Fruit fly (Drosophila melanogaster) whole organism, embryonic: ENCODE data around the gene Hmbs.

Source experiments
- Abd-B ChIP-seq: fragments of 200-800 bp; sonication (Bioruptor generic); optimal IDR thresholded peaks from 2 replicates; lab custom pipeline; 2018; ENCODE audit warnings: missing biosample characterization, mild to moderate bottlenecking, missing genetic modification characterization, moderate library complexity
- CG10321 ChIP-seq: fragments of 200-800 bp; sonication (Bioruptor generic); IDR thresholded peaks from 2 replicates; pipeline ENCODE4 v1.3.6; 2022; ENCODE audit warnings: missing biosample characterization, missing genetic modification characterization
- CG10959 ChIP-seq: fragments of 200-800 bp; sonication (Bioruptor generic); IDR thresholded peaks from 2 replicates; pipeline ENCODE4 v1.3.6; 2022; ENCODE audit warnings: missing biosample characterization, missing genetic modification characterization
- CG11247 ChIP-seq: fragments of 200-800 bp; sonication (Bioruptor generic); IDR thresholded peaks from 2 replicates; pipeline ENCODE4 v1.3.6; 2022; ENCODE audit warnings: missing biosample characterization, missing genetic modification characterization
- CG11560 ChIP-seq: fragments of 200-800 bp; sonication (Bioruptor generic); IDR thresholded peaks from 3 replicates; pipeline ENCODE4 v1.3.6; 2022; ENCODE audit warnings: missing biosample characterization, missing genetic modification characterization
- CG12236 ChIP-seq: fragments of 200-800 bp; sonication (Bioruptor generic); optimal IDR thresholded peaks from 2 replicates; lab custom pipeline; 2016; ENCODE audit warnings: missing biosample characterization, missing genetic modification characterization
- CG13894 ChIP-seq: fragments of 200-800 bp; sonication (Bioruptor generic); optimal IDR thresholded peaks from 3 replicates; lab custom pipeline; 2018; ENCODE audit warnings: missing biosample characterization, mild to moderate bottlenecking, missing genetic modification characterization, moderate library complexity
- CG17359 ChIP-seq: fragments of 200-800 bp; sonication (Bioruptor generic); optimal IDR thresholded peaks from 3 replicates; lab custom pipeline; 2018; ENCODE audit warnings: missing biosample characterization, mild to moderate bottlenecking, missing genetic modification characterization, moderate library complexity
- CG17385 ChIP-seq: fragments of 200-800 bp; sonication (Bioruptor generic); optimal IDR thresholded peaks from 3 replicates; lab custom pipeline; 2018; ENCODE audit warnings: missing biosample characterization, mild to moderate bottlenecking, missing genetic modification characterization
- CG17829 ChIP-seq: fragments of 200-800 bp; optimal IDR thresholded peaks from 2 replicates; lab custom pipeline; 2019; ENCODE audit warnings: missing biosample characterization, mild to moderate bottlenecking, missing genetic modification characterization, moderate library complexity
- CG2712 ChIP-seq: fragments of 200-800 bp; optimal IDR thresholded peaks from 3 replicates; lab custom pipeline; 2019; ENCODE audit warnings: missing biosample characterization, mild to moderate bottlenecking, missing genetic modification characterization, moderate library complexity
- CG33557 ChIP-seq: fragments of 200-800 bp; sonication (Bioruptor generic); optimal IDR thresholded peaks from 2 replicates; lab custom pipeline; 2019; ENCODE audit warnings: missing biosample characterization, mild to moderate bottlenecking, missing genetic modification characterization, moderate library complexity
- CG4424 ChIP-seq: fragments of 200-800 bp; sonication (Bioruptor generic); optimal IDR thresholded peaks from 3 replicates; lab custom pipeline; 2016; ENCODE audit warnings: missing biosample characterization, missing genetic modification characterization
- CG4617 ChIP-seq: fragments of 200-800 bp; sonication (Bioruptor generic); optimal IDR thresholded peaks from 3 replicates; lab custom pipeline; 2016; ENCODE audit warnings: missing biosample characterization, missing genetic modification characterization, borderline replicate concordance
- CG4854 ChIP-seq: fragments of 200-800 bp; sonication (Bioruptor generic); optimal IDR thresholded peaks from 2 replicates; lab custom pipeline; 2016; ENCODE audit warnings: missing biosample characterization, missing genetic modification characterization, inconsistent platforms
- CG6254 ChIP-seq: fragments of 200-800 bp; sonication (Bioruptor generic); optimal IDR thresholded peaks from 3 replicates; lab custom pipeline; 2017; ENCODE audit warnings: mild to moderate bottlenecking, missing biosample characterization, missing genetic modification reagents, missing genetic modification characterization
- CG6765 ChIP-seq: fragments of 200-800 bp; sonication (Bioruptor generic); optimal IDR thresholded peaks from 3 replicates; lab custom pipeline; 2017; ENCODE audit warnings: missing biosample characterization, mild to moderate bottlenecking, missing genetic modification characterization
- CG7556 ChIP-seq: fragments of 200-800 bp; sonication (Bioruptor generic); optimal IDR thresholded peaks from 2 replicates; lab custom pipeline; 2017; ENCODE audit warnings: missing biosample characterization, mild to moderate bottlenecking, missing genetic modification characterization
- CG8924 ChIP-seq: fragments of 200-800 bp; optimal IDR thresholded peaks from 3 replicates; lab custom pipeline; 2019; ENCODE audit warnings: missing biosample characterization, mild to moderate bottlenecking, missing genetic modification characterization, moderate library complexity
- CG9817 ChIP-seq: fragments of 200-800 bp; sonication (Bioruptor generic); optimal IDR thresholded peaks from 2 replicates; lab custom pipeline; 2018; ENCODE audit warnings: missing biosample characterization, mild to moderate bottlenecking, missing genetic modification characterization, moderate library complexity
- Camta ChIP-seq: fragments of 200-800 bp; sonication (Bioruptor generic); optimal IDR thresholded peaks from 2 replicates; lab custom pipeline; 2016; ENCODE audit warnings: missing biosample characterization, missing genetic modification characterization
- CrebB ChIP-seq: fragments of 200-800 bp; sonication (Bioruptor generic); optimal IDR thresholded peaks from 3 replicates; lab custom pipeline; 2018; ENCODE audit warnings: missing biosample characterization, mild to moderate bottlenecking, missing genetic modification characterization
- Dll ChIP-seq: fragments of 200-800 bp; sonication (Bioruptor generic); IDR thresholded peaks from 4 replicates; pipeline ENCODE4 v1.3.6; 2022; ENCODE audit warnings: missing biosample characterization, missing genetic modification characterization; ENCODE audit not compliant: partially characterized antibody
- Dref ChIP-seq: fragments of 200-800 bp; sonication (Bioruptor generic); IDR thresholded peaks from 2 replicates; pipeline ENCODE4 v1.3.6; 2022; ENCODE audit warnings: missing biosample characterization, missing genetic modification characterization
- E2f2 ChIP-seq: fragments of 200-800 bp; sonication (Bioruptor generic); IDR thresholded peaks from 2 replicates; pipeline ENCODE4 v1.3.6; 2022; ENCODE audit warnings: missing biosample characterization, missing genetic modification characterization
- Fer3 ChIP-seq: fragments of 200-800 bp; sonication (Bioruptor generic); optimal IDR thresholded peaks from 2 replicates; lab custom pipeline; 2018; ENCODE audit warnings: missing biosample characterization, mild to moderate bottlenecking, missing genetic modification characterization, moderate library complexity
- HLH54F ChIP-seq: fragments of 200-800 bp; sonication (Bioruptor generic); optimal IDR thresholded peaks from 3 replicates; lab custom pipeline; 2016; ENCODE audit warnings: missing biosample characterization, missing genetic modification characterization
- Hsf ChIP-seq: fragments of 200-800 bp; sonication (Bioruptor generic); optimal IDR thresholded peaks from 3 replicates; lab custom pipeline; 2016; ENCODE audit warnings: missing biosample characterization, missing genetic modification characterization
- MESR4 ChIP-seq: fragments of 200-800 bp; sonication (Bioruptor generic); optimal IDR thresholded peaks from 2 replicates; lab custom pipeline; 2018; ENCODE audit warnings: missing biosample characterization, mild to moderate bottlenecking, missing genetic modification characterization, moderate library complexity
- ash1 ChIP-seq: fragments of 200-800 bp; sonication (Bioruptor generic); optimal IDR thresholded peaks from 2 replicates; lab custom pipeline; 2018; ENCODE audit warnings: missing biosample characterization, mild to moderate bottlenecking, missing genetic modification characterization
- bbx ChIP-seq: fragments of 200-800 bp; sonication (Bioruptor generic); IDR thresholded peaks from 2 replicates; pipeline ENCODE4 v1.3.6; 2022; ENCODE audit warnings: missing biosample characterization, missing genetic modification characterization; ENCODE audit not compliant: partially characterized antibody
- bsh ChIP-seq, 2 experiments: fragments of 200-800 bp; sonication (Bioruptor generic); optimal IDR thresholded peaks; 2 replicates each; lab custom pipeline; 2017 to 2018; ENCODE audit warnings: mild to moderate bottlenecking in 2 of 2, missing biosample characterization in 2 of 2, missing genetic modification characterization in 2 of 2, moderate library complexity in 1 of 2
- esg ChIP-seq: fragments of 200-800 bp; sonication (Bioruptor generic); conservative IDR thresholded peaks from 2 replicates; pipeline ENCODE4 v1.3.6; 2022; ENCODE audit warnings: missing biosample characterization, missing genetic modification characterization
- gcm ChIP-seq: fragments of 200-800 bp; sonication (Bioruptor generic); optimal IDR thresholded peaks from 2 replicates; lab custom pipeline; 2019; ENCODE audit warnings: missing biosample characterization, mild to moderate bottlenecking, missing genetic modification characterization, moderate library complexity
- gro ChIP-seq: fragments of 200-800 bp; sonication (Bioruptor generic); optimal IDR thresholded peaks from 2 replicates; lab custom pipeline; 2016; ENCODE audit warnings: missing biosample characterization, missing genetic modification characterization
- lov ChIP-seq, 2 experiments: fragments of 200-800 bp in 1 of 2; fragments of >200 bp in 1 of 2; sonication (Bioruptor generic) in 1 of 2; IDR thresholded peaks in 1 of 2; optimal IDR thresholded peaks in 1 of 2; 2 replicates in 1 of 2; 3 replicates in 1 of 2; pipeline versions ENCODE4 v1.3.6 to Lab custom; 2017 to 2022; ENCODE audit warnings: missing biosample characterization in 1 of 2, missing genetic modification characterization in 1 of 2
- nerfin-1 ChIP-seq: fragments of 200-800 bp; sonication (Bioruptor generic); optimal IDR thresholded peaks from 3 replicates; lab custom pipeline; 2019; ENCODE audit warnings: missing biosample characterization, mild to moderate bottlenecking, missing genetic modification characterization, moderate library complexity
- otp ChIP-seq: fragments of 200-800 bp; sonication (Bioruptor generic); IDR thresholded peaks from 3 replicates; pipeline ENCODE4, ENCODE4 v1.3.6; 2022; ENCODE audit warnings: missing biosample characterization, missing genetic modification characterization
- pan ChIP-seq, 4 experiments: fragments of >200 bp in 3 of 4; fragments of 200-800 bp in 1 of 4; sonication (Bioruptor generic) in 1 of 4; optimal IDR thresholded peaks in 3 of 4; IDR thresholded peaks in 1 of 4; 2 replicates each; pipeline versions ENCODE4 v1.3.6 to Lab custom; 2017 to 2022; ENCODE audit warnings: missing biosample characterization in 2 of 4, missing genetic modification characterization in 2 of 4, mixed read lengths in 1 of 4
- phol ChIP-seq: fragments of 200-800 bp; sonication (Bioruptor generic); optimal IDR thresholded peaks from 3 replicates; lab custom pipeline; 2018; ENCODE audit warnings: missing biosample characterization, mild to moderate bottlenecking, missing genetic modification characterization, moderate library complexity
- row ChIP-seq: fragments of 200-800 bp; sonication (Bioruptor generic); IDR thresholded peaks from 3 replicates; pipeline ENCODE4 v1.3.6; 2022; ENCODE audit warnings: missing biosample characterization, missing genetic modification characterization
- schlank ChIP-seq: fragments of 200-800 bp; sonication (Bioruptor generic); optimal IDR thresholded peaks from 2 replicates; lab custom pipeline; 2018; ENCODE audit warnings: missing biosample characterization, mild to moderate bottlenecking, missing genetic modification characterization
- slbo ChIP-seq: fragments of 200-800 bp; sonication (Bioruptor generic); IDR thresholded peaks from 2 replicates; pipeline ENCODE4 v1.3.6; 2022; ENCODE audit warnings: missing biosample characterization, missing genetic modification characterization
- slou ChIP-seq: fragments of 200-800 bp; sonication (Bioruptor generic); optimal IDR thresholded peaks from 3 replicates; lab custom pipeline; 2016; ENCODE audit warnings: missing biosample characterization, missing genetic modification characterization
- slp2 ChIP-seq: fragments of 200-800 bp; sonication (Bioruptor generic); optimal IDR thresholded peaks from 2 replicates; lab custom pipeline; 2016; ENCODE audit warnings: missing biosample characterization, missing genetic modification characterization
- stwl ChIP-seq: fragments of 200-800 bp; sonication (Bioruptor generic); optimal IDR thresholded peaks from 3 replicates; lab custom pipeline; 2018; ENCODE audit warnings: missing biosample characterization, mild to moderate bottlenecking, missing genetic modification characterization, moderate library complexity
- sug ChIP-seq: fragments of 200-800 bp; optimal IDR thresholded peaks from 2 replicates; lab custom pipeline; 2019; ENCODE audit warnings: missing biosample characterization, mild to moderate bottlenecking, missing genetic modification characterization, moderate library complexity
- vfl ChIP-seq: fragments of 200-800 bp; sonication (Bioruptor generic); optimal IDR thresholded peaks from 2 replicates; lab custom pipeline; 2016; ENCODE audit warnings: missing biosample characterization, missing genetic modification characterization
- zfh2 ChIP-seq: fragments of 200-800 bp; sonication (Bioruptor generic); optimal IDR thresholded peaks from 2 replicates; lab custom pipeline; 2016; ENCODE audit warnings: missing biosample characterization, missing genetic modification characterization

The Hmbs gene

dm6 chr3L:1342133-1342580, 7.5 kb downstream of the Hmbs start, which contains the start of gene indra (continued):
- TF ChIP-seq lov (optimal IDR thresholded peaks at IDR 0.05; lab: Kevin White, UChicago) (no peak), lov (GFP tag; IDR thresholded peaks at IDR 0.05; lab: Robert Waterston, UW) (no peak), CG8924 (peak; percentile 55), slp2 (GFP tag; lab: Kevin White, UChicago) (peak; percentile 31), CG17829 (tag; lab: Kevin White, UChicago) (peak; percentile 46), CG17385 (peak; percentile 46), CG17359 (tag; lab: Kevin White, UChicago) (peak; percentile 32), MESR4 (GFP tag; lab: Kevin White, UChicago) (peak; percentile 31), zfh2 (peak; percentile 74), CG4854 (peak; percentile 47), CG33557 (GFP tag; lab: Kevin White, UChicago) (peak; percentile 45), CG4617 (GFP tag; lab: Kevin White, UChicago) (peak; percentile 78), Fer3 (tag; lab: Kevin White, UChicago) (peak; percentile 7), Dref (GFP tag; lab: Robert Waterston, UW) (peak; percentile 72), CG7556 (GFP tag; lab: Kevin White, UChicago) (peak; percentile 23), CG12236 (GFP tag; lab: Kevin White, UChicago) (peak; percentile 46), esg (GFP tag; lab: Robert Waterston, UW) (peak; percentile 32; the same call in 1 of the 2 replicates), CG6765 (GFP tag; lab: Kevin White, UChicago) (no peak), CG11247 (GFP tag; lab: Robert Waterston, UW) (peak; percentile 31; the same call in 1 of the 2 replicates), bbx (GFP tag; lab: Robert Waterston, UW) (peak; percentile 76), Abd-B (GFP tag; lab: Kevin White, UChicago) (peak; percentile 22), Camta (GFP tag; lab: Kevin White, UChicago) (peak; percentile 24), schlank (tag; lab: Kevin White, UChicago) (no peak), CG10959 (GFP tag; lab: Robert Waterston, UW) (no peak), CG11560 (peak; percentile 56; the same call in 2 of the 3 replicates), pan (optimal IDR thresholded peaks at IDR 0.05; lab: Kevin White, UChicago) (no peak), pan (GFP tag; optimal IDR thresholded peaks at IDR 0.05 in 1 of 2, IDR thresholded peaks at IDR 0.05 in 1 of 2) (no peak), gro (GFP tag; lab: Kevin White, UChicago) (peak; percentile 37), CG6254 (GFP tag; lab: Kevin White, UChicago) (no peak), phol (tag; lab: Kevin White, UChicago) (peak; percentile 77), nerfin-1 (peak; percentile 33), E2f2 (GFP tag; lab: Robert Waterston, UW) (peak; percentile 77), slou (GFP tag; lab: Kevin White, UChicago) (peak; percentile 9), CG9817 (tag; lab: Kevin White, UChicago) (peak; percentile 59), row (GFP tag; lab: Robert Waterston, UW) (peak; percentile 81), otp (GFP tag; lab: Robert Waterston, UW) (no peak), Dll (peak; percentile 57; the same call in 2 of the 4 replicates), CrebB (tag; lab: Kevin White, UChicago) (peak; percentile 10), bsh (GFP tag; optimal IDR thresholded peaks at IDR 0.05; lab: Kevin White, UChicago) (peak in 1 of 2 experiments; percentile 39), vfl (GFP tag; lab: Kevin White, UChicago) (peak; percentile 13), stwl (tag; lab: Kevin White, UChicago) (peak; percentile 60), CG4424 (GFP tag; lab: Kevin White, UChicago) (peak; percentile 6), Hsf (GFP tag; lab: Kevin White, UChicago) (peak; percentile 36), HLH54F (GFP tag; lab: Kevin White, UChicago) (peak; percentile 70), CG13894 (tag; lab: Kevin White, UChicago) (no peak), CG2712 (tag; lab: Kevin White, UChicago) (no peak), slbo (GFP tag; lab: Robert Waterston, UW) (peak; percentile 59), gcm (no peak), CG10321 (no peak), sug (tag; lab: Kevin White, UChicago) (peak; percentile 73), ash1 (no peak)
